Fruit fly (Drosophila melanogaster): ENCODE data around the gene CG4661.

DNA sequence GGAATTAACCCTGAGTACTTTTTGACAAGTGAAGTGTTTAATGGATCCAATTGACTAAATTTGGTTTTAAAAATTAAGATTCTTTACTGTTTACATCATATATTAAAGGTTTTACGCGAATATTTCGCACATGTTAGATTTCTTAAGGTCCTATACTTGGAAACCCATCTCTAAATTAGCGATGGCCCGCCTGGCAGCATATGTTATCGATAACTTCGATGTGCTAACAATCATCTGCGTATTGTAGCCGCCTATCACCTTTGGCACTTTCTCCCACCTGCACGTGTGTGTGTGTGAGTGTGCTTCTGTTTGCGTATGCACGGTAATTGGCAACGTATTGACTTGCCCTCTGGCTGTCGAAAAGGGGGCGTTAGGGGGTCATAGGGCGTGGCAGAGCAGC lies 36.0 kb downstream of the CG4661 start:
- TF ChIP-seq h (optimal IDR thresholded peaks at IDR 0.05) (no peak), insv (optimal IDR thresholded peaks at IDR 0.05) (no peak), ttk (optimal IDR thresholded peaks at IDR 0.05) (no peak), Myc (optimal IDR thresholded peaks at IDR 0.05) (no peak), psq (optimal IDR thresholded peaks at IDR 0.05) (no peak)
